Fruit fly (Drosophila melanogaster): ENCODE results near the gene GluClalpha.
A peak's percentile ranks its signal among the peaks of the same experiment; 100 is the strongest.

Gene GluClalpha

dm6 chr3R:19783290-19783689 is 52.8 kb downstream of the GluClalpha start, which contains the start of gene Acsx4:
Acsx4 (plus strand) TSS chr3R:19783522.
- no peak for TF ChIP-seq Crg-1 (GFP tag; optimal IDR thresholded peaks at IDR 0.05)
- no peak for TF ChIP-seq ovo (GFP tag; optimal IDR thresholded peaks at IDR 0.05)
- no peak for TF ChIP-seq CG7045 (GFP tag; optimal IDR thresholded peaks at IDR 0.05)
- TF ChIP-seq Mnt (GFP tag; optimal IDR thresholded peaks at IDR 0.05) = peak; percentile 37

- TF ChIP-seq CG12768 (GFP tag; optimal IDR thresholded peaks at IDR 0.05) (no peak), CG7101 (tag; optimal IDR thresholded peaks at IDR 0.05) (no peak), ovo (GFP tag; optimal IDR thresholded peaks at IDR 0.05) (no peak), kay (GFP tag; ENCODE audit: borderline replicate concordance) (no peak), CG7045 (GFP tag; optimal IDR thresholded peaks at IDR 0.05) (no peak), pad (GFP tag; optimal IDR thresholded peaks at IDR 0.05) (no peak), CG5204 (GFP tag; optimal IDR thresholded peaks at IDR 0.05) (no peak), Clk (GFP tag; optimal IDR thresholded peaks at IDR 0.05) (no peak), Mnt (GFP tag; optimal IDR thresholded peaks at IDR 0.05) (no peak), CG14711 (tag; optimal IDR thresholded peaks at IDR 0.05) (no peak), toe (GFP tag; optimal IDR thresholded peaks at IDR 0.05) (no peak), CG33017 (tag; optimal IDR thresholded peaks at IDR 0.05) (no peak), bab1 (GFP tag; optimal IDR thresholded peaks at IDR 0.05) (no peak), Crg-1 (GFP tag; optimal IDR thresholded peaks at IDR 0.05) (no peak), tj (GFP tag; optimal IDR thresholded peaks at IDR 0.05) (no peak), Hr96 (GFP tag; optimal IDR thresholded peaks at IDR 0.05) (no peak), CG1620 (GFP tag; optimal IDR thresholded peaks at IDR 0.05) (no peak)
These were observed 54.9 kb downstream of the GluClalpha start for dm6 chr3R:19785451-19785850.

dm6 chr3R:19788770-19789169 is 58.3 kb downstream of the GluClalpha start:
- TF ChIP-seq bab1 (GFP tag; optimal IDR thresholded peaks at IDR 0.05) = no peak
- no peak for TF ChIP-seq CG1620 (GFP tag; optimal IDR thresholded peaks at IDR 0.05)
- TF ChIP-seq CG5204 (GFP tag; optimal IDR thresholded peaks at IDR 0.05) = no peak
- TF ChIP-seq CG14711 (tag; optimal IDR thresholded peaks at IDR 0.05) = no peak
- TF ChIP-seq ovo (GFP tag; optimal IDR thresholded peaks at IDR 0.05) = no peak
- TF ChIP-seq Hr96 (GFP tag; optimal IDR thresholded peaks at IDR 0.05) = no peak
- TF ChIP-seq CG7101 (tag; optimal IDR thresholded peaks at IDR 0.05) = no peak
- no peak for TF ChIP-seq CG7045 (GFP tag; optimal IDR thresholded peaks at IDR 0.05)
- TF ChIP-seq CG12768 (GFP tag; optimal IDR thresholded peaks at IDR 0.05) = no peak
- no peak for TF ChIP-seq toe (GFP tag; optimal IDR thresholded peaks at IDR 0.05)

- TF ChIP-seq pad (GFP tag; optimal IDR thresholded peaks at IDR 0.05) (no peak), tj (GFP tag; optimal IDR thresholded peaks at IDR 0.05) (peak; percentile 22)
These were observed 59.6 kb downstream of the GluClalpha start for dm6 chr3R:19789942-19790774.

- TF ChIP-seq tj (GFP tag; optimal IDR thresholded peaks at IDR 0.05) (peak; percentile 79), CG33017 (tag; optimal IDR thresholded peaks at IDR 0.05) (no peak), cnc (optimal IDR thresholded peaks at IDR 0.05) (peak in 1 of 2 experiments; percentile 4), CG5204 (GFP tag; optimal IDR thresholded peaks at IDR 0.05) (no peak), Crg-1 (GFP tag; optimal IDR thresholded peaks at IDR 0.05) (no peak)
These were observed 60.5 kb downstream of the GluClalpha start for dm6 chr3R:19790805-19791572.

dm6 chr3R:19792697-19793096 is 62.2 kb downstream of the GluClalpha start:
- TF ChIP-seq pad (GFP tag; optimal IDR thresholded peaks at IDR 0.05) = no peak
- no peak for TF ChIP-seq cic (GFP tag; optimal IDR thresholded peaks at IDR 0.05)
- no peak for TF ChIP-seq Hr96 (GFP tag; optimal IDR thresholded peaks at IDR 0.05)
- TF ChIP-seq Clk (GFP tag; optimal IDR thresholded peaks at IDR 0.05) = no peak
- no peak for TF ChIP-seq CG11617 (GFP tag; optimal IDR thresholded peaks at IDR 0.05)
- TF ChIP-seq toe (GFP tag; optimal IDR thresholded peaks at IDR 0.05) = no peak
- TF ChIP-seq ovo (GFP tag; optimal IDR thresholded peaks at IDR 0.05) = no peak
- no peak for TF ChIP-seq Crg-1 (GFP tag; optimal IDR thresholded peaks at IDR 0.05)
- no peak for TF ChIP-seq cnc (optimal IDR thresholded peaks at IDR 0.05)
- TF ChIP-seq CG1620 (GFP tag; optimal IDR thresholded peaks at IDR 0.05) = no peak

dm6 chr3R:19793661-19794060 is 63.1 kb downstream of the GluClalpha start:
- TF ChIP-seq tj (GFP tag; optimal IDR thresholded peaks at IDR 0.05) (no peak), bab1 (GFP tag; optimal IDR thresholded peaks at IDR 0.05) (no peak), CG14711 (tag; optimal IDR thresholded peaks at IDR 0.05) (no peak), Clk (GFP tag; optimal IDR thresholded peaks at IDR 0.05) (no peak), Hr96 (GFP tag; optimal IDR thresholded peaks at IDR 0.05) (no peak), CG5204 (GFP tag; optimal IDR thresholded peaks at IDR 0.05) (no peak), toe (GFP tag; optimal IDR thresholded peaks at IDR 0.05) (no peak), Crg-1 (GFP tag; optimal IDR thresholded peaks at IDR 0.05) (no peak), cic (GFP tag; optimal IDR thresholded peaks at IDR 0.05) (no peak), pad (GFP tag; optimal IDR thresholded peaks at IDR 0.05) (no peak), kay (GFP tag; ENCODE audit: borderline replicate concordance) (no peak), CG12768 (GFP tag; optimal IDR thresholded peaks at IDR 0.05) (no peak), CG1620 (GFP tag; optimal IDR thresholded peaks at IDR 0.05) (no peak), CG11617 (GFP tag; optimal IDR thresholded peaks at IDR 0.05) (no peak), CG33017 (tag; optimal IDR thresholded peaks at IDR 0.05) (no peak), CG7101 (tag; optimal IDR thresholded peaks at IDR 0.05) (no peak), ovo (GFP tag; optimal IDR thresholded peaks at IDR 0.05) (no peak)

All from whole organism, adult.